Worm (Caenorhabditis elegans) whole organism, late embryonic: ENCODE data around the gene him-6.

Experiments
- K09A11.1 ChIP-seq: sonication (generic microtip); optimal IDR thresholded peaks from 2 replicates; lab custom pipeline; 2017; ENCODE audit warnings: antibody characterized with exemption, mild to moderate bottlenecking, missing genetic modification characterization, missing compliant biosample characterization; ENCODE audit not compliant: insufficient read depth
- dmd-4 ChIP-seq: sonication (generic microtip); optimal IDR thresholded peaks from 2 replicates; lab custom pipeline; 2016; ENCODE audit warnings: borderline replicate concordance, missing genetic modification characterization, missing compliant biosample characterization
- dve-1 ChIP-seq: sonication (generic microtip); optimal IDR thresholded peaks from 2 replicates; lab custom pipeline; 2017; ENCODE audit warnings: antibody characterized with exemption, mild to moderate bottlenecking, missing genetic modification characterization, missing compliant biosample characterization
- fkh-10 ChIP-seq: fragments of 150-350 bp; optimal IDR thresholded peaks from 2 replicates; lab custom pipeline; 2014; ENCODE audit warnings: missing biosample characterization, missing genetic modification reagents, missing genetic modification characterization
- lim-6 ChIP-seq: sonication (generic microtip); optimal IDR thresholded peaks from 2 replicates; lab custom pipeline; 2016; ENCODE audit warnings: missing genetic modification characterization, missing compliant biosample characterization
- lin-11 ChIP-seq: fragments of 200-800 bp; sonication (Bioruptor generic); optimal IDR thresholded peaks from 2 replicates; lab custom pipeline; 2018; ENCODE audit warnings: mild to moderate bottlenecking, missing genetic modification characterization, missing compliant biosample characterization
- pha-4 ChIP-seq: fragments of 150-350 bp; optimal IDR thresholded peaks from 2 replicates; lab custom pipeline; 2018; ENCODE audit warnings: missing biosample characterization, missing genetic modification reagents, missing genetic modification characterization

DNA sequence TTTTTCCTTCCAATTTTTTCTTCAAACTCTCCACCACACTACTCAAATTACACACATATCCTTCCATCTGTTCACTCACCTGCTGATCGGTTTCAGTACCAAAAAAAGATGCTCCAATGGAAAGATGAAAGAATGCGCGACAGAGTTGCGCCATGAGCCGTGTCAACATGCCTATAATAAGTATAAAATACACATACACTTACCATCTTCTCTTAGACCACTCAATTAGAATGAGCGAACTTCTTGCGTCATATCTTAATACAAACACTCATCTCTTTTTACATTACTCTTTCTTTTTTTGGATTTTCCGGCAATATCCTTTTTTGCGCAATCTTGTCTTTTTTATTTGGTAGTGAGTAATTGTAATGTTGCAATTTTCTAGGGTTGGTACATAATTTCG, 47.1 kb downstream of the him-6 start:
- TF ChIP-seq dmd-4 (tag; lab: Kevin White, UChicago) (no peak), lim-6 (no peak), dve-1 (no peak), pha-4 (tag; lab: Kevin White, UChicago) (no peak), lin-11 (tag; lab: Kevin White, UChicago) (no peak), K09A11.1 (tag; lab: Kevin White, UChicago) (no peak), fkh-10 (GFP tag; lab: Kevin White, UChicago) (no peak)
